Worm (Caenorhabditis elegans) whole organism, young adult: ENCODE measurements around the gene F57A10.4.
"Not testable (repeated sequence)": the region's sequence is repeated elsewhere in the genome, so short reads cannot be mapped to it uniquely, and the experiment has no call there.

Experiments used
- Y79H2A.3 ChIP-seq: fragments of 200-800 bp; sonication (Bioruptor generic); conservative IDR thresholded peaks from 2 replicates; pipeline ENCODE4 v1.3.6; 2022; ENCODE audit warnings: missing genetic modification reagents, missing genetic modification characterization, missing compliant biosample characterization
- attf-3 ChIP-seq: fragments of 200-800 bp; sonication (Bioruptor generic); conservative IDR thresholded peaks from 2 replicates; pipeline ENCODE4 v1.3.6; 2022; ENCODE audit warnings: missing genetic modification reagents, missing genetic modification characterization, missing compliant biosample characterization
- dox-1 ChIP-seq: fragments of 200-800 bp; sonication (Bioruptor generic); IDR thresholded peaks from 2 replicates; pipeline ENCODE4 v1.3.6; 2022; ENCODE audit warnings: missing genetic modification reagents, missing genetic modification characterization, missing compliant biosample characterization
- dpl-1 ChIP-seq: fragments of 150-350 bp; optimal IDR thresholded peaks from 2 replicates; lab custom pipeline; 2014; ENCODE audit warnings: missing biosample characterization, missing genetic modification reagents, missing genetic modification characterization
- hmg-1.2 ChIP-seq: fragments of 200-800 bp; sonication (Bioruptor generic); IDR thresholded peaks from 2 replicates; pipeline ENCODE4 v1.3.6; 2022; ENCODE audit warnings: missing genetic modification reagents, missing genetic modification characterization, missing compliant biosample characterization
- hmg-20 ChIP-seq: fragments of 200-800 bp; sonication (Bioruptor generic); IDR thresholded peaks from 2 replicates; pipeline ENCODE4 v1.3.6; 2022; ENCODE audit warnings: missing genetic modification reagents, missing genetic modification characterization, missing compliant biosample characterization
- hrde-1 ChIP-seq: sonication (generic microtip); optimal IDR thresholded peaks from 2 replicates; lab custom pipeline; 2016; ENCODE audit warnings: missing genetic modification characterization, mild to moderate bottlenecking, missing compliant biosample characterization, moderate library complexity, missing genotype, missing genetic modification reagents, borderline replicate concordance
- lin-40 ChIP-seq: sonication (generic microtip); optimal IDR thresholded peaks from 2 replicates; lab custom pipeline; 2016; ENCODE audit warnings: missing genetic modification characterization, mild to moderate bottlenecking, missing compliant biosample characterization, missing genotype, missing genetic modification reagents
- madf-10 ChIP-seq: sonication (generic microtip); optimal IDR thresholded peaks from 2 replicates; lab custom pipeline; 2016; ENCODE audit warnings: mild to moderate bottlenecking, missing genetic modification characterization, missing compliant biosample characterization
- snpc-4 ChIP-seq, 5 experiments: fragments of 150-350 bp in 1 of 5; sonication (generic microtip) in 4 of 5; optimal IDR thresholded peaks; 2 replicates each; lab custom pipeline; 2014 to 2018; ENCODE audit warnings: missing genetic modification characterization in 5 of 5, missing biosample characterization in 3 of 5, antibody characterized with exemption in 2 of 5, mild to moderate bottlenecking in 2 of 5, missing compliant biosample characterization in 2 of 5, missing genotype in 2 of 5, moderate library complexity in 2 of 5, missing genetic modification reagents in 1 of 5
- unc-62 ChIP-seq: fragments of 150-350 bp; optimal IDR thresholded peaks from 2 replicates; lab custom pipeline; 2014; ENCODE audit warnings: missing biosample characterization, missing genetic modification reagents, missing genetic modification characterization
- ztf-3 ChIP-seq: fragments of 200-800 bp; sonication (Bioruptor generic); optimal IDR thresholded peaks from 2 replicates; lab custom pipeline; 2018; ENCODE audit warnings: mild to moderate bottlenecking, missing genetic modification characterization, missing compliant biosample characterization

ce11 chrV:15748343-15748742 lies 20.9 kb upstream of the F57A10.4 start, which contains the start of gene T23D5.8:
- TF ChIP-seq Y79H2A.3 (GFP tag; lab: Robert Waterston, UW); dpl-1; attf-3 (GFP tag; lab: Robert Waterston, UW); unc-62 (GFP tag; lab: Kevin White, UChicago); madf-10 (tag; lab: Kevin White, UChicago); dox-1 (GFP tag; lab: Robert Waterston, UW); lin-40 (tag; lab: Kevin White, UChicago); snpc-4 (GFP tag; optimal IDR thresholded peaks at IDR 0.05; lab: Kevin White, UChicago); snpc-4 (tag; optimal IDR thresholded peaks at IDR 0.05; lab: Kevin White, UChicago); hmg-20 (GFP tag; lab: Robert Waterston, UW); hrde-1; ztf-3 (GFP tag; lab: Kevin White, UChicago); hmg-1.2 (GFP tag; lab: Robert Waterston, UW): not testable (repeated sequence)
